Fruit fly (Drosophila melanogaster) whole organism, wandering third instar larva: ENCODE measurements around the gene CG31819.
A peak's percentile ranks its signal among the peaks of the same experiment; 100 is the strongest.

Experiments used
- CG9705 ChIP-seq: fragments of 200-800 bp; sonication (Bioruptor generic); optimal IDR thresholded peaks from 2 replicates; lab custom pipeline; 2018; ENCODE audit warnings: missing biosample characterization, mild to moderate bottlenecking, missing genetic modification characterization
- GATAd ChIP-seq: sonication (Bioruptor generic); optimal IDR thresholded peaks from 2 replicates; lab custom pipeline; 2016; ENCODE audit warnings: missing biosample characterization, missing genetic modification characterization
- Jra ChIP-seq: sonication (Bioruptor generic); optimal IDR thresholded peaks from 2 replicates; lab custom pipeline; 2016; ENCODE audit warnings: missing biosample characterization, missing genetic modification characterization
- Myc ChIP-seq: fragments of >200 bp; optimal IDR thresholded peaks from 2 replicates; lab custom pipeline; 2017
- OdsH ChIP-seq: fragments of 200-800 bp; sonication (Bioruptor generic); optimal IDR thresholded peaks from 2 replicates; lab custom pipeline; 2016; ENCODE audit warnings: missing biosample characterization, mild to moderate bottlenecking, missing genetic modification characterization
- Rel ChIP-seq, 2 experiments: fragments of 200-800 bp; sonication (Bioruptor generic) in 1 of 2; optimal IDR thresholded peaks; 2 replicates in 1 of 2; 3 replicates in 1 of 2; lab custom pipeline; 2016 to 2019; ENCODE audit warnings: mild to moderate bottlenecking in 2 of 2, missing biosample characterization in 2 of 2, missing genetic modification characterization in 2 of 2, moderate library complexity in 1 of 2
- foxo ChIP-seq, 2 experiments: fragments of 200-800 bp; sonication (Bioruptor generic); optimal IDR thresholded peaks; 2 replicates in 1 of 2; 3 replicates in 1 of 2; lab custom pipeline; 2016 to 2017; ENCODE audit warnings: missing biosample characterization in 2 of 2, missing genetic modification characterization in 2 of 2
- fru ChIP-seq: fragments of 200-800 bp; sonication (Bioruptor generic); optimal IDR thresholded peaks from 3 replicates; lab custom pipeline; 2016; ENCODE audit warnings: missing biosample characterization, mild to moderate bottlenecking, missing genetic modification characterization
- psq ChIP-seq: fragments of 200-800 bp; sonication (Bioruptor generic); optimal IDR thresholded peaks from 3 replicates; lab custom pipeline; 2017; ENCODE audit warnings: missing biosample characterization, mild to moderate bottlenecking, missing genetic modification characterization, moderate library complexity
- rgr ChIP-seq: fragments of 200-800 bp; sonication (Bioruptor generic); optimal IDR thresholded peaks from 3 replicates; lab custom pipeline; 2016; ENCODE audit warnings: missing biosample characterization, mild to moderate bottlenecking, missing genetic modification characterization
- sv ChIP-seq: fragments of 200-800 bp; sonication (Bioruptor generic); optimal IDR thresholded peaks from 3 replicates; lab custom pipeline; 2016; ENCODE audit warnings: missing biosample characterization, missing genetic modification characterization

Gene CG31819

DNA sequence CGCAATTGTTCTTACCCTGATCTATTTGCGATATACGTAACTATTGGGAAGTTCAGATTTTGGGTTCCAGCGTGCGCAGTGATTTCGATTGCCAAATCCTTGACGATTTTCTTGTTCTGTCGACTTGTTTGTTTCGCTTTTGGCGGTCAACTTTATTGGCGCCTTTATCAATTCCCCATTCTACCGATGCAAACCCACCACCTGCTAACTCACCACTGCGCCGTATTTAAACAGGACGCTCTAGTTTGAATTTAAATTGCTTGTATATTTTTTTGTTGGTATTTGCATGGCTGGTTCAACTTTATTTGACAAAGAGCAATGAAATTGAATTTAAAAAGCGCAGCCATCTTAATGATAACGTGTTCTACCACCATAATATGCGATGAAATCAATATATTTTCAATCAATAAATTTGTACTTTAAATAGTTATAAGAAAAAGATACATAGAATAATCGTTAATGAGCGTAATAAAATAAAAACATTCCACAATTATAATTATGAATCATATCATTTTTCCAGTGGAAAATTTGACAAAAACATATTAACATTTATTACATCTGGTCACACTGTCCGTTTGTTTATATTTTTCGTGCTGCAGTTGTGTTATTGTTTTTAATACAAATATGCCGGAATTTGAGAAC, 50.4 kb downstream of the CG31819 start, which contains the start of the genes twe and CG4935:
Gene twe, minus strand, starts transcription at position 302 of the 642 bp plus-strand sequence.
Gene CG4935, plus strand, starts transcription at position 566 of the 642 bp plus-strand sequence.
- TF ChIP-seq OdsH (GFP tag; lab: Kevin White, UChicago): peak; percentile 4
- no peak for TF ChIP-seq sv (GFP tag; lab: Kevin White, UChicago)
- peak; percentile 40 for TF ChIP-seq Myc (lab: Kevin White, UChicago)
- TF ChIP-seq Jra (GFP tag; lab: Kevin White, UChicago): no peak
- TF ChIP-seq psq: peak; percentile 1
- no peak for TF ChIP-seq fru (GFP tag; lab: Kevin White, UChicago)
- TF ChIP-seq CG9705 (GFP tag; lab: Kevin White, UChicago): no peak
- no peak for TF ChIP-seq foxo (GFP tag; optimal IDR thresholded peaks at IDR 0.05; lab: Kevin White, UChicago)
- no peak for TF ChIP-seq Rel (GFP tag; optimal IDR thresholded peaks at IDR 0.05; lab: Kevin White, UChicago)
- no peak for TF ChIP-seq Rel (tag; optimal IDR thresholded peaks at IDR 0.05; lab: Kevin White, UChicago)
- TF ChIP-seq rgr (GFP tag; lab: Kevin White, UChicago): peak; percentile 36
- no peak for TF ChIP-seq GATAd (GFP tag; lab: Kevin White, UChicago)
